Worm (Caenorhabditis elegans) whole organism, early embryonic: ENCODE measurements around the gene C17G1.2.

ENCODE experiments used
- B0310.2 ChIP-seq: sonication (generic microtip); optimal IDR thresholded peaks from 2 replicates; lab custom pipeline; 2016; ENCODE audit warnings: mild to moderate bottlenecking, missing genetic modification characterization, missing compliant biosample characterization
- F13C5.2 ChIP-seq: sonication (generic microtip); optimal IDR thresholded peaks from 2 replicates; lab custom pipeline; 2017; ENCODE audit warnings: mild to moderate bottlenecking, missing genetic modification characterization, inconsistent platforms, missing compliant biosample characterization
- aly-1 ChIP-seq: sonication (generic microtip); optimal IDR thresholded peaks from 2 replicates; lab custom pipeline; 2016; ENCODE audit warnings: missing genetic modification characterization, missing compliant biosample characterization
- ama-1 ChIP-seq: fragments of 150-350 bp; optimal IDR thresholded peaks from 2 replicates; lab custom pipeline; 2014
- ceh-13 ChIP-seq: fragments of 200-800 bp; sonication (Bioruptor generic); optimal IDR thresholded peaks from 2 replicates; lab custom pipeline; 2018; ENCODE audit warnings: mild to moderate bottlenecking, missing genetic modification characterization, missing compliant biosample characterization
- ceh-36 ChIP-seq: sonication (generic microtip); optimal IDR thresholded peaks from 2 replicates; lab custom pipeline; 2016; ENCODE audit warnings: missing genetic modification characterization, inconsistent platforms, missing compliant biosample characterization
- ets-7 ChIP-seq: sonication (generic microtip); optimal IDR thresholded peaks from 2 replicates; lab custom pipeline; 2016; ENCODE audit warnings: missing genotype, missing genetic modification characterization, missing compliant biosample characterization
- flt-1 ChIP-seq: fragments of 200-800 bp; sonication (Bioruptor generic); IDR thresholded peaks from 2 replicates; pipeline ENCODE4 v1.3.6; 2022; ENCODE audit warnings: missing genetic modification characterization, missing compliant biosample characterization
- hmbx-1 ChIP-seq: sonication (generic microtip); optimal IDR thresholded peaks from 2 replicates; lab custom pipeline; 2016; ENCODE audit warnings: mild to moderate bottlenecking, missing genetic modification characterization, missing compliant biosample characterization
- hmg-4 ChIP-seq: fragments of 200-800 bp; sonication (Bioruptor generic); optimal IDR thresholded peaks from 2 replicates; lab custom pipeline; 2018; ENCODE audit warnings: mild to moderate bottlenecking, missing genetic modification characterization, missing compliant biosample characterization
- hnd-1 ChIP-seq: sonication (generic microtip); optimal IDR thresholded peaks from 2 replicates; lab custom pipeline; 2016; ENCODE audit warnings: missing genetic modification characterization, missing compliant biosample characterization
- pes-1 ChIP-seq: fragments of 200-800 bp; sonication (Bioruptor generic); IDR thresholded peaks from 2 replicates; pipeline ENCODE4 v1.3.6; 2022; ENCODE audit warnings: missing genetic modification reagents, missing genetic modification characterization, missing compliant biosample characterization
- scrt-1 ChIP-seq: fragments of 200-800 bp; sonication (Bioruptor generic); IDR thresholded peaks from 2 replicates; pipeline ENCODE4 v1.3.6; 2022; ENCODE audit warnings: missing genetic modification characterization, missing compliant biosample characterization
- sea-1 ChIP-seq: fragments of 200-800 bp; sonication (Bioruptor generic); conservative IDR thresholded peaks from 2 replicates; pipeline ENCODE4 v1.3.6; 2022; ENCODE audit warnings: missing genetic modification characterization, missing compliant biosample characterization
- tbx-11 ChIP-seq: fragments of 200-800 bp; sonication (Bioruptor generic); IDR thresholded peaks from 2 replicates; pipeline ENCODE4 v1.3.6; 2022; ENCODE audit warnings: missing genetic modification characterization, missing compliant biosample characterization
- tbx-37 ChIP-seq: fragments of 200-800 bp; sonication (Bioruptor generic); conservative IDR thresholded peaks from 2 replicates; pipeline ENCODE4 v1.3.6; 2022; ENCODE audit warnings: missing genetic modification reagents, missing genetic modification characterization, missing compliant biosample characterization
- tra-4 ChIP-seq: sonication (generic microtip); optimal IDR thresholded peaks from 2 replicates; lab custom pipeline; 2017; ENCODE audit warnings: missing genetic modification characterization, missing compliant biosample characterization

The C17G1.2 gene

ce11 chrX:9932226-9932773 lies 10.9 kb downstream of the C17G1.2 start, which contains the start of gene tsp-21:
TSS of gene tsp-21 (plus strand) at chrX:9932371.
- TF ChIP-seq tbx-37 (GFP tag; lab: Robert Waterston, UW), result peak; percentile 33; the same call in 1 of the 2 replicates
- TF ChIP-seq sea-1 (GFP tag; lab: Robert Waterston, UW), result peak; percentile 19; the same call in 1 of the 2 replicates
- TF ChIP-seq ceh-13 (GFP tag; lab: Kevin White, UChicago), result peak; percentile 5
- TF ChIP-seq flt-1, result peak; percentile 5; the same call in 1 of the 2 replicates
- no peak for TF ChIP-seq tbx-11 (GFP tag; lab: Robert Waterston, UW)
- peak; percentile 86 for TF ChIP-seq F13C5.2 (tag; lab: Kevin White, UChicago)
- TF ChIP-seq hmg-4, result peak; percentile 97
- TF ChIP-seq scrt-1 (GFP tag; lab: Robert Waterston, UW), result peak; percentile 68; the same call in 1 of the 2 replicates
- peak; percentile 45 for TF ChIP-seq ceh-36
- TF ChIP-seq pes-1, result no peak
- TF ChIP-seq aly-1 (tag; lab: Kevin White, UChicago), result peak; percentile 66
- peak; percentile 59 for TF ChIP-seq B0310.2 (tag; lab: Kevin White, UChicago)
- TF ChIP-seq tra-4, result no peak
- TF ChIP-seq ets-7 (tag; lab: Kevin White, UChicago), result peak; percentile 52
- TF ChIP-seq hmbx-1 (tag; lab: Kevin White, UChicago), result no peak

- TF ChIP-seq sea-1 (GFP tag; lab: Robert Waterston, UW) (no peak), hnd-1 (tag; lab: Kevin White, UChicago) (no peak), ceh-13 (GFP tag; lab: Kevin White, UChicago) (no peak), ets-7 (tag; lab: Kevin White, UChicago) (no peak), hmg-4 (no peak), ama-1 (lab: Kevin White, UChicago) (no peak), scrt-1 (GFP tag; lab: Robert Waterston, UW) (no peak), F13C5.2 (tag; lab: Kevin White, UChicago) (no peak), pes-1 (no peak), aly-1 (tag; lab: Kevin White, UChicago) (no peak), tbx-37 (GFP tag; lab: Robert Waterston, UW) (no peak), tbx-11 (GFP tag; lab: Robert Waterston, UW) (no peak), ceh-36 (no peak), hmbx-1 (tag; lab: Kevin White, UChicago) (no peak), flt-1 (no peak), tra-4 (no peak)
Measured at ce11 chrX:9933291-9934008, 12.1 kb downstream of the C17G1.2 start.

- TF ChIP-seq flt-1, result no peak
- TF ChIP-seq aly-1 (tag; lab: Kevin White, UChicago), result no peak
Measured at ce11 chrX:9934009-9934323, 12.6 kb downstream of the C17G1.2 start.

ce11 chrX:9938091-9938490 lies 16.7 kb downstream of the C17G1.2 start:
- TF ChIP-seq tbx-37 (GFP tag; lab: Robert Waterston, UW), result no peak
- TF ChIP-seq ets-7 (tag; lab: Kevin White, UChicago), result no peak
- no peak for TF ChIP-seq F13C5.2 (tag; lab: Kevin White, UChicago)
- TF ChIP-seq pes-1, result no peak

ce11 chrX:9938537-9938936 lies 17.2 kb downstream of the C17G1.2 start, which contains the start of the genes C17G1.5 and C17G1.14:
TSS of gene C17G1.5 (plus strand) at chrX:9938802.
TSS of gene C17G1.14 (plus strand) at chrX:9938813.
- no peak for TF ChIP-seq aly-1 (tag; lab: Kevin White, UChicago)
- TF ChIP-seq tbx-37 (GFP tag; lab: Robert Waterston, UW), result no peak
- no peak for TF ChIP-seq flt-1
- TF ChIP-seq scrt-1 (GFP tag; lab: Robert Waterston, UW), result no peak
- TF ChIP-seq pes-1, result no peak
- no peak for TF ChIP-seq F13C5.2 (tag; lab: Kevin White, UChicago)
- TF ChIP-seq ets-7 (tag; lab: Kevin White, UChicago), result no peak
- TF ChIP-seq ceh-13 (GFP tag; lab: Kevin White, UChicago), result no peak
- TF ChIP-seq tra-4, result no peak
- TF ChIP-seq ama-1 (lab: Kevin White, UChicago), result no peak
- TF ChIP-seq B0310.2 (tag; lab: Kevin White, UChicago), result no peak
- TF ChIP-seq hnd-1 (tag; lab: Kevin White, UChicago), result no peak
- no peak for TF ChIP-seq hmg-4
- no peak for TF ChIP-seq tbx-11 (GFP tag; lab: Robert Waterston, UW)
- TF ChIP-seq hmbx-1 (tag; lab: Kevin White, UChicago), result no peak
- no peak for TF ChIP-seq sea-1 (GFP tag; lab: Robert Waterston, UW)
- TF ChIP-seq ceh-36, result no peak

- TF ChIP-seq tra-4, result no peak
- TF ChIP-seq ets-7 (tag; lab: Kevin White, UChicago), result no peak
- no peak for TF ChIP-seq scrt-1 (GFP tag; lab: Robert Waterston, UW)
- no peak for TF ChIP-seq ceh-13 (GFP tag; lab: Kevin White, UChicago)
- TF ChIP-seq hmg-4, result no peak
Measured at ce11 chrX:9940524-9940923, 19.2 kb downstream of the C17G1.2 start.

- TF ChIP-seq ama-1 (lab: Kevin White, UChicago) (no peak), tbx-11 (GFP tag; lab: Robert Waterston, UW) (no peak), flt-1 (no peak), hmg-4 (no peak), B0310.2 (tag; lab: Kevin White, UChicago) (no peak), hnd-1 (tag; lab: Kevin White, UChicago) (no peak), aly-1 (tag; lab: Kevin White, UChicago) (no peak), ceh-36 (no peak), tra-4 (no peak), hmbx-1 (tag; lab: Kevin White, UChicago) (no peak), ceh-13 (GFP tag; lab: Kevin White, UChicago) (no peak), sea-1 (GFP tag; lab: Robert Waterston, UW) (no peak), F13C5.2 (tag; lab: Kevin White, UChicago) (no peak), ets-7 (tag; lab: Kevin White, UChicago) (no peak), pes-1 (no peak), scrt-1 (GFP tag; lab: Robert Waterston, UW) (no peak), tbx-37 (GFP tag; lab: Robert Waterston, UW) (no peak)
Measured at ce11 chrX:9941379-9941778, 20.0 kb downstream of the C17G1.2 start.
